Fruit fly (Drosophila melanogaster): ENCODE measurements around the gene CG13670.

DNA sequence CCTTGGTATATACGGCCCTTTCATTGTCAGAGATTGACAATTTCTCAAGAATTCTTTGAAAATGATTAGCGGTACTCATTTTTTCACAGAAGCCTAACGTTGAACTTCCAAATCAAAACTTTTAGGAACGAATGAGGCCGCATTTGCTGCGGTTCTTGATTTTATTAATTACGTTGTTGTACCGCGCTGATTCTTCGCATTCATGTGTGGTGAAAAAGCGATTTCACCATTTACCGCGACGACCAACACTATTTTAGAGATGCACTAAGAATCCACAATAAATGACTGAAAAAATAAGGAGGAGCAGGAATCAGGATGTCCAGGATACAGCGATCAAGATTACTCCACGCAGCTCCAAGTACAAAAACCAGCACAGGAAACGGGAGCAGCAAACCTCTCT, 16.7 kb upstream of the CG13670 start, which contains the start of the genes CG7194 and Sbp2:
- TF ChIP-seq Dll (optimal IDR thresholded peaks at IDR 0.05): no peak
- TF ChIP-seq CG8478 (optimal IDR thresholded peaks at IDR 0.05): no peak
- no peak for TF ChIP-seq usp (GFP tag; optimal IDR thresholded peaks at IDR 0.05)
- TF ChIP-seq psq (optimal IDR thresholded peaks at IDR 0.05): no peak
- no peak for TF ChIP-seq pan (optimal IDR thresholded peaks at IDR 0.05)
- no peak for TF ChIP-seq EcR (GFP tag; optimal IDR thresholded peaks at IDR 0.05)
